Worm (Caenorhabditis elegans) whole organism, late embryonic: ENCODE results near the gene C27A2.12.

Experiments used
- C38D4.7 ChIP-seq: fragments of 200-800 bp; sonication (Bioruptor generic); optimal IDR thresholded peaks from 2 replicates; lab custom pipeline; 2018; ENCODE audit warnings: mild to moderate bottlenecking, missing genetic modification characterization, moderate library complexity, missing compliant biosample characterization
- K02D7.2 ChIP-seq: sonication (generic microtip); optimal IDR thresholded peaks from 2 replicates; lab custom pipeline; 2017; ENCODE audit warnings: mild to moderate bottlenecking, missing genetic modification characterization, missing compliant biosample characterization
- K09A11.1 ChIP-seq: sonication (generic microtip); optimal IDR thresholded peaks from 2 replicates; lab custom pipeline; 2017; ENCODE audit warnings: antibody characterized with exemption, mild to moderate bottlenecking, missing genetic modification characterization, missing compliant biosample characterization; ENCODE audit not compliant: insufficient read depth
- T23F11.4 ChIP-seq: fragments of 200-800 bp; sonication (Bioruptor generic); optimal IDR thresholded peaks from 2 replicates; lab custom pipeline; 2018; ENCODE audit warnings: mild to moderate bottlenecking, missing genetic modification characterization, missing compliant biosample characterization
- ceh-19 ChIP-seq: fragments of 200-800 bp; sonication (Bioruptor generic); optimal IDR thresholded peaks from 2 replicates; lab custom pipeline; 2018; ENCODE audit warnings: mild to moderate bottlenecking, missing genetic modification characterization, missing compliant biosample characterization
- ceh-22 ChIP-seq: sonication (generic microtip); optimal IDR thresholded peaks from 2 replicates; lab custom pipeline; 2017; ENCODE audit warnings: missing biosample characterization, missing genetic modification characterization
- ceh-30 ChIP-seq: fragments of 150-350 bp; optimal IDR thresholded peaks from 2 replicates; lab custom pipeline; 2014; ENCODE audit warnings: missing biosample characterization, missing genetic modification characterization
- ceh-34 ChIP-seq: sonication (generic microtip); optimal IDR thresholded peaks from 2 replicates; lab custom pipeline; 2016; ENCODE audit warnings: mild to moderate bottlenecking, missing genetic modification characterization, missing compliant biosample characterization
- ceh-45 ChIP-seq: fragments of 200-800 bp; sonication (Bioruptor generic); IDR thresholded peaks from 2 replicates; pipeline ENCODE4 v1.3.6; 2022; ENCODE audit warnings: missing genetic modification reagents, missing genetic modification characterization, missing compliant biosample characterization
- ceh-48 ChIP-seq: sonication (generic microtip); optimal IDR thresholded peaks from 2 replicates; lab custom pipeline; 2016; ENCODE audit warnings: missing genetic modification characterization, inconsistent platforms, missing compliant biosample characterization
- ceh-6 ChIP-seq: fragments of 200-800 bp; sonication (Bioruptor generic); optimal IDR thresholded peaks from 2 replicates; lab custom pipeline; 2018; ENCODE audit warnings: mild to moderate bottlenecking, missing genetic modification characterization, missing compliant biosample characterization
- ceh-9 ChIP-seq: sonication (generic microtip); optimal IDR thresholded peaks from 2 replicates; lab custom pipeline; 2016; ENCODE audit warnings: mild to moderate bottlenecking, missing genetic modification characterization, inconsistent platforms, missing compliant biosample characterization
- che-1 ChIP-seq: sonication (generic microtip); optimal IDR thresholded peaks from 2 replicates; lab custom pipeline; 2016; ENCODE audit warnings: mild to moderate bottlenecking, missing genetic modification characterization, missing compliant biosample characterization
- dmd-4 ChIP-seq: sonication (generic microtip); optimal IDR thresholded peaks from 2 replicates; lab custom pipeline; 2016; ENCODE audit warnings: borderline replicate concordance, missing genetic modification characterization, missing compliant biosample characterization
- dve-1 ChIP-seq: sonication (generic microtip); optimal IDR thresholded peaks from 2 replicates; lab custom pipeline; 2017; ENCODE audit warnings: antibody characterized with exemption, mild to moderate bottlenecking, missing genetic modification characterization, missing compliant biosample characterization
- elt-2 ChIP-seq: sonication (generic microtip); optimal IDR thresholded peaks from 2 replicates; lab custom pipeline; 2016; ENCODE audit warnings: missing genetic modification reagents, missing genetic modification characterization, missing compliant biosample characterization
- ets-4 ChIP-seq: sonication (generic microtip); optimal IDR thresholded peaks from 2 replicates; lab custom pipeline; 2016; ENCODE audit warnings: missing genetic modification characterization, missing compliant biosample characterization
- eyg-1 ChIP-seq: sonication (generic microtip); optimal IDR thresholded peaks from 2 replicates; lab custom pipeline; 2016; ENCODE audit warnings: missing genotype, missing genetic modification characterization, missing compliant biosample characterization
- fax-1 ChIP-seq: sonication (generic microtip); optimal IDR thresholded peaks from 2 replicates; lab custom pipeline; 2016; ENCODE audit warnings: missing genotype, missing genetic modification characterization, missing compliant biosample characterization
- fkh-10 ChIP-seq: fragments of 150-350 bp; optimal IDR thresholded peaks from 2 replicates; lab custom pipeline; 2014; ENCODE audit warnings: missing biosample characterization, missing genetic modification reagents, missing genetic modification characterization
- fkh-6 ChIP-seq: sonication (generic microtip); optimal IDR thresholded peaks from 2 replicates; lab custom pipeline; 2016; ENCODE audit warnings: missing genetic modification characterization, missing compliant biosample characterization
- gmeb-2 ChIP-seq: sonication (generic microtip); optimal IDR thresholded peaks from 2 replicates; lab custom pipeline; 2016; ENCODE audit warnings: missing genetic modification characterization, inconsistent platforms, missing compliant biosample characterization
- hlh-6 ChIP-seq: sonication (generic microtip); optimal IDR thresholded peaks from 2 replicates; lab custom pipeline; 2016; ENCODE audit warnings: missing genotype, missing genetic modification characterization, missing compliant biosample characterization
- hlh-8 ChIP-seq: sonication (generic microtip); optimal IDR thresholded peaks from 2 replicates; lab custom pipeline; 2016; ENCODE audit warnings: missing genotype, missing genetic modification characterization, missing compliant biosample characterization
- lim-6 ChIP-seq: sonication (generic microtip); optimal IDR thresholded peaks from 2 replicates; lab custom pipeline; 2016; ENCODE audit warnings: missing genetic modification characterization, missing compliant biosample characterization
- lin-11 ChIP-seq: fragments of 200-800 bp; sonication (Bioruptor generic); optimal IDR thresholded peaks from 2 replicates; lab custom pipeline; 2018; ENCODE audit warnings: mild to moderate bottlenecking, missing genetic modification characterization, missing compliant biosample characterization
- madf-2 ChIP-seq: sonication (generic microtip); optimal IDR thresholded peaks from 2 replicates; lab custom pipeline; 2017; ENCODE audit warnings: missing genetic modification characterization, missing compliant biosample characterization
- npax-4 ChIP-seq: sonication (generic microtip); optimal IDR thresholded peaks from 2 replicates; lab custom pipeline; 2016; ENCODE audit warnings: missing genetic modification characterization, missing compliant biosample characterization
- pha-2 ChIP-seq: sonication (generic microtip); optimal IDR thresholded peaks from 2 replicates; lab custom pipeline; 2017; ENCODE audit warnings: mild to moderate bottlenecking, missing genetic modification characterization, missing compliant biosample characterization
- pros-1 ChIP-seq: fragments of 150-350 bp; optimal IDR thresholded peaks from 2 replicates; lab custom pipeline; 2014; ENCODE audit warnings: missing biosample characterization, missing genetic modification reagents, missing genetic modification characterization
- rnt-1 ChIP-seq: sonication (generic microtip); optimal IDR thresholded peaks from 2 replicates; lab custom pipeline; 2016; ENCODE audit warnings: missing genetic modification characterization, missing compliant biosample characterization
- sox-2 ChIP-seq: fragments of 200-800 bp; sonication (Bioruptor generic); IDR thresholded peaks from 2 replicates; pipeline ENCODE4 v1.3.6; 2022; ENCODE audit warnings: missing genetic modification reagents, missing genetic modification characterization, missing compliant biosample characterization
- sox-4 ChIP-seq: sonication (generic microtip); optimal IDR thresholded peaks from 2 replicates; lab custom pipeline; 2017; ENCODE audit warnings: mild to moderate bottlenecking, missing genetic modification characterization, inconsistent platforms, missing compliant biosample characterization
- syd-9 ChIP-seq: sonication (generic microtip); optimal IDR thresholded peaks from 2 replicates; lab custom pipeline; 2016; ENCODE audit warnings: mild to moderate bottlenecking, missing genetic modification characterization, moderate library complexity, missing compliant biosample characterization
- unc-3 ChIP-seq, 2 experiments: fragments of 200-800 bp in 1 of 2; sonication (Bioruptor generic) in 1 of 2; sonication (generic microtip) in 1 of 2; conservative IDR thresholded peaks in 1 of 2; optimal IDR thresholded peaks in 1 of 2; 2 replicates each; pipeline versions ENCODE4 v1.3.6 to Lab custom; 2016 to 2022; ENCODE audit warnings: missing compliant biosample characterization in 2 of 2, missing genetic modification characterization in 2 of 2, missing genetic modification reagents in 1 of 2
- unc-42 ChIP-seq: sonication (generic microtip); optimal IDR thresholded peaks from 2 replicates; lab custom pipeline; 2016; ENCODE audit warnings: missing genotype, missing genetic modification characterization, missing compliant biosample characterization
- unc-55 ChIP-seq: sonication (generic microtip); optimal IDR thresholded peaks from 2 replicates; lab custom pipeline; 2017; ENCODE audit warnings: missing biosample characterization, missing genetic modification reagents, missing genetic modification characterization
- zip-5 ChIP-seq: sonication (generic microtip); optimal IDR thresholded peaks from 2 replicates; lab custom pipeline; 2016; ENCODE audit warnings: missing genetic modification characterization, missing compliant biosample characterization

The C27A2.12 gene

DNA sequence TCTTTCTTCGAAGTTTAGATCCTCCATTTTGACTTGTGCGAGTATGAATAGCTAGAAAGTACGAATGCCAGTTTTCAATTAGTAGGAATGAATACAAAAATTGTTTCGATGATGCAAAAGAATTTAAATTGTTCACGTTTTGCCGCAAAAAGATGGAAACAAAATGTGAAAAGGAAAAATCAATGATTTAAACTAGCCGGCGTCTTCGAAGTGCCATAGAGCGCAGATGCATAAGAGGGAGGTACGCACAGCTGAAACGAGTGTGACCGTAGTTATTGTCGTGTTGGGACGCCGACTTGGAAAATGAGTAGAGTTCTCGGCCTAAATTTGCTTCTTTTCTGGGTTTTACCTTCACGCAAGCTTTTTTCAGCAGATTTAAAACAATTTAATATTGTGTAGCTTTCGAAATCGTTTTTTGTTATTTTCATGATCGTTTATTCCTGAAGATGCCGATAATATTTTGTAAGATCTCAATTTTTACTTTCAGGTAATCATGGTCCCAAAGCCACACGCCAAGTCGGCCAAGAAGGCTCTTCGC lies 2.7 kb downstream of the C27A2.12 start, which contains the start of the genes ify-1 and rpl-22 (continued):
- TF ChIP-seq unc-55 (GFP tag; lab: Kevin White, UChicago), result peak; percentile 71
- TF ChIP-seq sox-4, result peak; percentile 35
- no peak for TF ChIP-seq gmeb-2 (tag; lab: Kevin White, UChicago)
- no peak for TF ChIP-seq K02D7.2 (tag; lab: Kevin White, UChicago)
- no peak for TF ChIP-seq fkh-6 (tag; lab: Kevin White, UChicago)
- peak; percentile 73 for TF ChIP-seq rnt-1 (tag; lab: Kevin White, UChicago)
- TF ChIP-seq elt-2 (tag; lab: Kevin White, UChicago), result peak; percentile 99
- TF ChIP-seq K09A11.1 (tag; lab: Kevin White, UChicago), result peak; percentile 4
- TF ChIP-seq C38D4.7 (GFP tag; lab: Kevin White, UChicago), result no peak
- no peak for TF ChIP-seq eyg-1 (tag; lab: Kevin White, UChicago)
- no peak for TF ChIP-seq hlh-6 (tag; lab: Kevin White, UChicago)
- no peak for TF ChIP-seq ceh-6 (GFP tag; lab: Kevin White, UChicago)
- TF ChIP-seq lin-11 (tag; lab: Kevin White, UChicago), result no peak
- peak; percentile 3 for TF ChIP-seq zip-5 (tag; lab: Kevin White, UChicago)
- peak; percentile 82 for TF ChIP-seq unc-42
- TF ChIP-seq unc-3 (GFP tag; conservative IDR thresholded peaks at IDR 0.05; lab: Robert Waterston, UW), result no peak
- no peak for TF ChIP-seq unc-3 (tag; optimal IDR thresholded peaks at IDR 0.05; lab: Kevin White, UChicago)
- TF ChIP-seq ceh-48 (tag; lab: Kevin White, UChicago), result peak; percentile 97
- TF ChIP-seq madf-2 (tag; lab: Kevin White, UChicago), result peak; percentile 50
- no peak for TF ChIP-seq sox-2 (GFP tag; lab: Robert Waterston, UW)
- TF ChIP-seq pha-2 (tag; lab: Kevin White, UChicago), result no peak
- no peak for TF ChIP-seq ceh-45 (GFP tag; lab: Robert Waterston, UW)
- no peak for TF ChIP-seq dmd-4
- no peak for TF ChIP-seq ceh-9 (tag; lab: Kevin White, UChicago)
- peak; percentile 51 for TF ChIP-seq ceh-34 (tag; lab: Kevin White, UChicago)
- peak; percentile 66 for TF ChIP-seq ceh-30
- TF ChIP-seq syd-9 (tag; lab: Kevin White, UChicago), result no peak
- no peak for TF ChIP-seq npax-4 (tag; lab: Kevin White, UChicago)
- no peak for TF ChIP-seq T23F11.4 (GFP tag; lab: Kevin White, UChicago)
- no peak for TF ChIP-seq fkh-10 (GFP tag; lab: Kevin White, UChicago)
- TF ChIP-seq lim-6 (tag; lab: Kevin White, UChicago), result no peak
- peak; percentile 20 for TF ChIP-seq ceh-19 (GFP tag; lab: Kevin White, UChicago)
- TF ChIP-seq dve-1 (tag; lab: Kevin White, UChicago), result peak; percentile 82
- TF ChIP-seq che-1, result no peak
- no peak for TF ChIP-seq ceh-22

DNA sequence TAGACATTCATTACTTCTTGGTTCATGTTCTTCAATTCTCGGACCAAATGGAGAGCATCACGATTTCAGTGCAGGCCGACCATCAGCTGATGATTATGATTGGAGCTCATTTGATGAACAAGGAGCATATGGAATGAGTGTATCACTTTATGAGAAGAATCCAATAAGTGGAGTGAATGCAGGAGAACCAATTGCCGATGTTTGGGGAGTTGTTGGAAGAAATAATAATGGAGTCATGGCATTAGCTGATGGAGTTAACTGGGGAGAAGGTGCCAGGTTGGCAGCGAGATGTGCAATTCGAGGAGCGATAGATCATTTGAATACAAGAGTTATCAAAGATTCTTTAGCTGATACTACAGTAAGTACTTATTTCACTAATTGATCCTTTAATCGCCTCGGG lies 7.2 kb downstream of the C27A2.12 start:
- no peak for TF ChIP-seq pros-1
- no peak for TF ChIP-seq unc-55 (GFP tag; lab: Kevin White, UChicago)
- TF ChIP-seq sox-4, result no peak
- no peak for TF ChIP-seq zip-5 (tag; lab: Kevin White, UChicago)
- TF ChIP-seq hlh-8 (tag; lab: Kevin White, UChicago), result no peak
- TF ChIP-seq K02D7.2 (tag; lab: Kevin White, UChicago), result no peak
- no peak for TF ChIP-seq C38D4.7 (GFP tag; lab: Kevin White, UChicago)
- TF ChIP-seq fax-1 (tag; lab: Kevin White, UChicago), result no peak
- no peak for TF ChIP-seq ets-4 (tag; lab: Kevin White, UChicago)
